Fruit fly (Drosophila melanogaster) whole organism, pupa: Measurements from ENCODE around the gene indra.

Source experiments
- CG10348 ChIP-seq: fragments of 200-800 bp; sonication (Bioruptor generic); IDR thresholded peaks from 2 replicates; pipeline ENCODE4 v1.3.6; 2022; ENCODE audit warnings: missing biosample characterization, missing genetic modification characterization
- CG12605 ChIP-seq: fragments of 200-800 bp; sonication (Bioruptor generic); IDR thresholded peaks from 2 replicates; pipeline ENCODE4 v1.3.6; 2022; ENCODE audit warnings: missing biosample characterization, missing genetic modification characterization
- CG13204 ChIP-seq: fragments of 200-800 bp; sonication (Bioruptor generic); optimal IDR thresholded peaks from 2 replicates; lab custom pipeline; 2018; ENCODE audit warnings: missing biosample characterization, mild to moderate bottlenecking, missing genetic modification characterization, moderate library complexity
- CG14655 ChIP-seq: fragments of 200-800 bp; sonication (Bioruptor generic); optimal IDR thresholded peaks from 3 replicates; lab custom pipeline; 2017; ENCODE audit warnings: mild to moderate bottlenecking, missing biosample characterization, missing genetic modification reagents, missing genetic modification characterization
- CG15710 ChIP-seq: fragments of 200-800 bp; sonication (Bioruptor generic); optimal IDR thresholded peaks from 2 replicates; lab custom pipeline; 2018; ENCODE audit warnings: missing biosample characterization, mild to moderate bottlenecking, missing genetic modification characterization, moderate library complexity
- CG17806 ChIP-seq: fragments of 200-800 bp; sonication (Bioruptor generic); optimal IDR thresholded peaks from 2 replicates; lab custom pipeline; 2018; ENCODE audit warnings: missing biosample characterization, mild to moderate bottlenecking, missing genetic modification characterization, moderate library complexity
- CG32121 ChIP-seq: fragments of 200-800 bp; sonication (Bioruptor generic); IDR thresholded peaks from 2 replicates; pipeline ENCODE4 v1.3.6; 2022; ENCODE audit warnings: missing biosample characterization, missing genetic modification characterization
- CG34367 ChIP-seq: fragments of 200-800 bp; sonication (Bioruptor generic); optimal IDR thresholded peaks from 2 replicates; lab custom pipeline; 2018; ENCODE audit warnings: missing biosample characterization, mild to moderate bottlenecking, missing genetic modification characterization
- CG4496 ChIP-seq: fragments of 200-800 bp; sonication (Bioruptor generic); IDR thresholded peaks from 3 replicates; pipeline ENCODE4 v1.3.6; 2022; ENCODE audit warnings: missing biosample characterization, missing genetic modification characterization
- CG8159 ChIP-seq: fragments of 200-800 bp; sonication (Bioruptor generic); optimal IDR thresholded peaks from 3 replicates; lab custom pipeline; 2018; ENCODE audit warnings: missing biosample characterization, mild to moderate bottlenecking, missing genetic modification characterization, moderate library complexity
- CG8301 ChIP-seq: fragments of 200-800 bp; sonication (Bioruptor generic); optimal IDR thresholded peaks from 2 replicates; lab custom pipeline; 2018; ENCODE audit warnings: missing biosample characterization, mild to moderate bottlenecking, missing genetic modification characterization
- CG9948 ChIP-seq: fragments of 200-800 bp; sonication (Bioruptor generic); optimal IDR thresholded peaks from 2 replicates; lab custom pipeline; 2018; ENCODE audit warnings: missing biosample characterization, mild to moderate bottlenecking, missing genetic modification characterization, moderate library complexity
- D1 ChIP-seq: fragments of 200-800 bp; sonication (Bioruptor generic); optimal IDR thresholded peaks from 2 replicates; lab custom pipeline; 2018; ENCODE audit warnings: missing biosample characterization, mild to moderate bottlenecking, missing genetic modification characterization, moderate library complexity
- EcR ChIP-seq: fragments of 200-800 bp; sonication (Bioruptor generic); optimal IDR thresholded peaks from 3 replicates; lab custom pipeline; 2019; ENCODE audit warnings: missing biosample characterization, missing genetic modification characterization, mild to moderate bottlenecking, moderate library complexity, missing genetic modification reagents
- Ets98B ChIP-seq: fragments of 200-800 bp; sonication (Bioruptor generic); IDR thresholded peaks from 2 replicates; pipeline ENCODE4 v1.3.6; 2022; ENCODE audit warnings: missing biosample characterization, missing genetic modification characterization
- Pif1A ChIP-seq: fragments of 200-800 bp; sonication (Bioruptor generic); optimal IDR thresholded peaks from 3 replicates; lab custom pipeline; 2016; ENCODE audit warnings: missing biosample characterization, missing genetic modification characterization
- Pif1B ChIP-seq: fragments of 200-800 bp; sonication (Bioruptor generic); optimal IDR thresholded peaks from 3 replicates; lab custom pipeline; 2016; ENCODE audit warnings: missing biosample characterization, missing genetic modification characterization
- Snoo ChIP-seq: fragments of 200-800 bp; sonication (Bioruptor generic); optimal IDR thresholded peaks from 3 replicates; lab custom pipeline; 2017; ENCODE audit warnings: missing biosample characterization, mild to moderate bottlenecking, missing genetic modification characterization, inconsistent platforms
- fd96Ca ChIP-seq: fragments of 200-800 bp; sonication (Bioruptor generic); IDR thresholded peaks from 3 replicates; pipeline ENCODE4 v1.3.6; 2022; ENCODE audit warnings: missing biosample characterization, missing genetic modification characterization
- gl ChIP-seq: fragments of 200-800 bp; sonication (Bioruptor generic); optimal IDR thresholded peaks from 2 replicates; lab custom pipeline; 2018; ENCODE audit warnings: missing biosample characterization, mild to moderate bottlenecking, missing genetic modification characterization
- rn ChIP-seq: fragments of 200-800 bp; sonication (Bioruptor generic); IDR thresholded peaks from 2 replicates; pipeline ENCODE4 v1.3.6; 2022; ENCODE audit warnings: missing biosample characterization, missing genetic modification characterization

Gene indra

dm6 chr3L:1342133-1342580, at the start of gene indra:
Gene indra, minus strand, starts transcription at chr3L:1342403.
- TF ChIP-seq Pif1B (GFP tag; lab: Kevin White, UChicago) (no peak), CG32121 (GFP tag; lab: Robert Waterston, UW) (0 out of 2 replicates have a peak, but pooled peaks have one; percentile 32), CG12605 (GFP tag; lab: Robert Waterston, UW) (0 out of 2 replicates have a peak, but pooled peaks have one; percentile 14), CG8159 (tag; lab: Kevin White, UChicago) (no peak), CG15710 (peak; percentile 54), rn (GFP tag; lab: Robert Waterston, UW) (peak; percentile 32; the same call in 1 of the 2 replicates), CG4496 (peak; percentile 41; the same call in 1 of the 3 replicates), CG17806 (peak; percentile 29), Ets98B (GFP tag; lab: Robert Waterston, UW) (peak; percentile 38; the same call in 1 of the 2 replicates)

dm6 chr3L:1390410-1390809, 48.2 kb upstream of the indra start:
- TF ChIP-seq CG14655 (no peak), CG9948 (tag; lab: Kevin White, UChicago) (no peak), fd96Ca (GFP tag; lab: Robert Waterston, UW) (no peak), Ets98B (GFP tag; lab: Robert Waterston, UW) (no peak), EcR (GFP tag; lab: Kevin White, UChicago) (no peak), CG8159 (tag; lab: Kevin White, UChicago) (no peak), gl (tag; lab: Kevin White, UChicago) (no peak), D1 (no peak), CG8301 (no peak), CG34367 (tag; lab: Kevin White, UChicago) (no peak), CG10348 (no peak)
- TF ChIP-seq, all 21 proteins: peak for 0

dm6 chr3L:1388862-1389261, 46.7 kb upstream of the indra start:
- no peak for TF ChIP-seq CG4496
- TF ChIP-seq Snoo: peak; percentile 47

dm6 chr3L:1388094-1388493, 45.9 kb upstream of the indra start:
- TF ChIP-seq Ets98B (GFP tag; lab: Robert Waterston, UW): no peak
- TF ChIP-seq gl (tag; lab: Kevin White, UChicago): no peak
- TF ChIP-seq CG14655: peak; percentile 20
- TF ChIP-seq EcR (GFP tag; lab: Kevin White, UChicago): no peak
- TF ChIP-seq fd96Ca (GFP tag; lab: Robert Waterston, UW): no peak
- TF ChIP-seq CG15710: peak; percentile 76
- peak; percentile 17 for TF ChIP-seq CG13204 (GFP tag; lab: Kevin White, UChicago)
- TF ChIP-seq CG8159 (tag; lab: Kevin White, UChicago): peak; percentile 65
- TF ChIP-seq CG8301: no peak
- no peak for TF ChIP-seq CG12605 (GFP tag; lab: Robert Waterston, UW)
- TF ChIP-seq Snoo: peak; percentile 73
- TF ChIP-seq Pif1B (GFP tag; lab: Kevin White, UChicago): no peak
- TF ChIP-seq CG4496: no peak; the same call in 2 of the 3 replicates
- peak; percentile 22 for TF ChIP-seq Pif1A (GFP tag; lab: Kevin White, UChicago)
- peak; percentile 42 for TF ChIP-seq CG9948 (tag; lab: Kevin White, UChicago)
- no peak for TF ChIP-seq CG32121 (GFP tag; lab: Robert Waterston, UW)
- 0 out of 2 replicates have a peak, but pooled peaks have one; percentile 19 for TF ChIP-seq rn (GFP tag; lab: Robert Waterston, UW)
- TF ChIP-seq CG10348: no peak
- TF ChIP-seq CG17806: peak; percentile 58
- TF ChIP-seq D1: no peak
- peak; percentile 40 for TF ChIP-seq CG34367 (tag; lab: Kevin White, UChicago)

- TF ChIP-seq rn (GFP tag; lab: Robert Waterston, UW): 0 out of 2 replicates have a peak, but pooled peaks have one; percentile 6
- TF ChIP-seq D1: no peak
- TF ChIP-seq Snoo: peak; percentile 8
- no peak for TF ChIP-seq Pif1A (GFP tag; lab: Kevin White, UChicago)
- no peak for TF ChIP-seq fd96Ca (GFP tag; lab: Robert Waterston, UW)
- no peak for TF ChIP-seq CG10348
- TF ChIP-seq CG34367 (tag; lab: Kevin White, UChicago): no peak
Measured at dm6 chr3L:1385683-1386246, 43.6 kb upstream of the indra start.

dm6 chr3L:1380959-1381358, 38.8 kb upstream of the indra start:
- TF ChIP-seq CG9948 (tag; lab: Kevin White, UChicago): no peak
- TF ChIP-seq CG8159 (tag; lab: Kevin White, UChicago): no peak
- peak; percentile 54 for TF ChIP-seq EcR (GFP tag; lab: Kevin White, UChicago)
- no peak for TF ChIP-seq Snoo
- peak; percentile 29 for TF ChIP-seq CG14655
- no peak for TF ChIP-seq CG8301
- TF ChIP-seq CG10348: no peak
- peak; percentile 26; the same call in 1 of the 2 replicates for TF ChIP-seq Ets98B (GFP tag; lab: Robert Waterston, UW)
- peak; percentile 14 for TF ChIP-seq CG15710
- TF ChIP-seq fd96Ca (GFP tag; lab: Robert Waterston, UW): 0 out of 3 replicates have a peak, but pooled peaks have one; percentile 37
- TF ChIP-seq Pif1A (GFP tag; lab: Kevin White, UChicago): no peak
- peak; percentile 70 for TF ChIP-seq CG13204 (GFP tag; lab: Kevin White, UChicago)
- TF ChIP-seq CG12605 (GFP tag; lab: Robert Waterston, UW): 0 out of 2 replicates have a peak, but pooled peaks have one; percentile 35
- no peak for TF ChIP-seq rn (GFP tag; lab: Robert Waterston, UW)
- peak; percentile 42 for TF ChIP-seq gl (tag; lab: Kevin White, UChicago)
- TF ChIP-seq CG4496: peak; percentile 26; the same call in 1 of the 3 replicates
- no peak for TF ChIP-seq Pif1B (GFP tag; lab: Kevin White, UChicago)
- no peak for TF ChIP-seq D1
- peak; percentile 24 for TF ChIP-seq CG34367 (tag; lab: Kevin White, UChicago)
- no peak for TF ChIP-seq CG17806
- TF ChIP-seq CG32121 (GFP tag; lab: Robert Waterston, UW): no peak
